Worm (Caenorhabditis elegans): ENCODE results near the gene F59E11.2.

Gene F59E11.2

ce11 chrV:9015540-9015939 is 14.3 kb downstream of the F59E11.2 start, which contains the start of gene srt-18:
srt-18 (minus strand) TSS chrV:9015640.
- no peak for TF ChIP-seq med-1 (GFP tag; optimal IDR thresholded peaks at IDR 0.05; ENCODE audit: insufficient read depth)
- TF ChIP-seq cog-1 (tag; optimal IDR thresholded peaks at IDR 0.05) = no peak
- TF ChIP-seq ztf-29 (GFP tag; IDR thresholded peaks at IDR 0.05) = no peak
- no peak for TF ChIP-seq ztf-23 (GFP tag; IDR thresholded peaks at IDR 0.05)

- TF ChIP-seq klf-2 (GFP tag; conservative IDR thresholded peaks at IDR 0.05) (no peak), med-1 (GFP tag; optimal IDR thresholded peaks at IDR 0.05; ENCODE audit: insufficient read depth) (no peak)
Measured at ce11 chrV:9016479-9016878, 15.2 kb downstream of the F59E11.2 start, which contains the start of gene oac-40. oac-40 (plus strand) TSS chrV:9016779.

ce11 chrV:9018871-9019270 is 17.6 kb downstream of the F59E11.2 start:
- TF ChIP-seq tab-1 (GFP tag; IDR thresholded peaks at IDR 0.05) (no peak), klf-2 (GFP tag; conservative IDR thresholded peaks at IDR 0.05) (no peak), med-1 (GFP tag; optimal IDR thresholded peaks at IDR 0.05; ENCODE audit: insufficient read depth) (no peak), ztf-29 (GFP tag; IDR thresholded peaks at IDR 0.05) (no peak), cog-1 (tag; optimal IDR thresholded peaks at IDR 0.05) (no peak), flt-1 (GFP tag; IDR thresholded peaks at IDR 0.05) (no peak), ref-1 (GFP tag; conservative IDR thresholded peaks at IDR 0.05) (no peak), T22C8.4 (GFP tag; IDR thresholded peaks at IDR 0.05) (no peak), ztf-23 (GFP tag; IDR thresholded peaks at IDR 0.05) (no peak)

ce11 chrV:9022078-9022477 is 20.8 kb downstream of the F59E11.2 start, which contains the start of gene oac-41:
oac-41 (minus strand) TSS chrV:9022178.
- no peak for TF ChIP-seq T22C8.4 (GFP tag; IDR thresholded peaks at IDR 0.05)
- TF ChIP-seq tab-1 (GFP tag; IDR thresholded peaks at IDR 0.05) = no peak
- no peak for TF ChIP-seq flt-1 (GFP tag; IDR thresholded peaks at IDR 0.05)
- TF ChIP-seq ztf-23 (GFP tag; IDR thresholded peaks at IDR 0.05) = no peak
- no peak for TF ChIP-seq cog-1 (tag; optimal IDR thresholded peaks at IDR 0.05)
- no peak for TF ChIP-seq ztf-29 (GFP tag; IDR thresholded peaks at IDR 0.05)
- no peak for TF ChIP-seq klf-2 (GFP tag; conservative IDR thresholded peaks at IDR 0.05)
- TF ChIP-seq med-1 (GFP tag; optimal IDR thresholded peaks at IDR 0.05; ENCODE audit: insufficient read depth) = no peak
- no peak for TF ChIP-seq ref-1 (GFP tag; conservative IDR thresholded peaks at IDR 0.05)

DNA sequence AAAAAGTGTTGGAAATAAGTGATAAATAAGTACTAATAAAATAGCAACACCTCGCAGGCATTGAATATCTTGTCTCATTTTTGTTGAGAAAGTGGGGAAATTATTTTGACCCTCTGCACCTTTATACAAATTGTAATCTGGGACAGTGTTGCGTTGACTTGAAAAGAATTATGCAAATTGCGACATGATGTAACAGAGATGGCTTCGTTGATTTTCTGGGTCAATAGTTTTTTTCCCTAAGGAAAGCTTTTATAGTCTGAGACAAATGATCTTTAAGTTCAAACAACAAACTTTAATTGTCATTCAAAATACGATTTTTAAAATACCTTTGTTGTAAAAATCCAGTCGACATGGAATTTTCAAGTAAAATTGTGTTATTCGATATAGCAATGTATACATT is 23.4 kb downstream of the F59E11.2 start, which contains the start of gene bus-1:
TSS of gene bus-1 (minus strand) at position 101 of the 400 bp plus-strand sequence.
- TF ChIP-seq ztf-23 (GFP tag; IDR thresholded peaks at IDR 0.05) = no peak
- TF ChIP-seq med-1 (GFP tag; optimal IDR thresholded peaks at IDR 0.05; ENCODE audit: insufficient read depth) = no peak
- TF ChIP-seq ref-1 (GFP tag; conservative IDR thresholded peaks at IDR 0.05) = no peak
- no peak for TF ChIP-seq cog-1 (tag; optimal IDR thresholded peaks at IDR 0.05)
- TF ChIP-seq flt-1 (GFP tag; IDR thresholded peaks at IDR 0.05) = no peak
- no peak for TF ChIP-seq klf-2 (GFP tag; conservative IDR thresholded peaks at IDR 0.05)
- TF ChIP-seq T22C8.4 (GFP tag; IDR thresholded peaks at IDR 0.05) = no peak
- no peak for TF ChIP-seq ztf-29 (GFP tag; IDR thresholded peaks at IDR 0.05)
- no peak for TF ChIP-seq tab-1 (GFP tag; IDR thresholded peaks at IDR 0.05)

- no peak for TF ChIP-seq ref-1 (GFP tag; conservative IDR thresholded peaks at IDR 0.05)
Measured at ce11 chrV:9030248-9030647, 29.0 kb downstream of the F59E11.2 start, which contains the start of gene C25E10.5. C25E10.5 (plus strand) TSS chrV:9030548.

DNA sequence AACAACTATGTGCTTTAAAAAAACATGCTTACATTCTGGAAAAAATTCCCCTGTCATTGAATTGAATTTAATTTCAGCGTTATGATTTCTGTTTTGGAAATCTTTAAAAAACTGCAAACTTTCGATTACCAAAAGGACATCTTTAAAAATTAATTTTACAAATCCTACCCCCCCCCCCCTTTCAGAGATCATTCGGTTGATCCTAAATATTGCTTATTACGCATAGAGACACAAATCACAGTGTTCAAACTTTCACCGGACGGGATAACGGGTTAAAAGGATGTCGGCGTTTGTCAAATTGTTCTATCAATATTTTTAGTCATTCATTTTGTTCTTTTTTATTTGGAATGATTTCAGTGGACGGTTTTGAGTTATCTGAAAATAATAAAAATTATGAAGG is 32.0 kb downstream of the F59E11.2 start, which contains the start of gene C25E10.4:
TSS of gene C25E10.4 (plus strand) at position 301 of the 400 bp plus-strand sequence.
- TF ChIP-seq ztf-23 (GFP tag; IDR thresholded peaks at IDR 0.05) (no peak), cog-1 (tag; optimal IDR thresholded peaks at IDR 0.05) (no peak), med-1 (GFP tag; optimal IDR thresholded peaks at IDR 0.05; ENCODE audit: insufficient read depth) (no peak), ztf-29 (GFP tag; IDR thresholded peaks at IDR 0.05) (no peak), ref-1 (GFP tag; conservative IDR thresholded peaks at IDR 0.05) (no peak), T22C8.4 (GFP tag; IDR thresholded peaks at IDR 0.05) (no peak), klf-2 (GFP tag; conservative IDR thresholded peaks at IDR 0.05) (no peak), tab-1 (GFP tag; IDR thresholded peaks at IDR 0.05) (no peak), flt-1 (GFP tag; IDR thresholded peaks at IDR 0.05) (no peak)

- TF ChIP-seq ztf-23 (GFP tag; IDR thresholded peaks at IDR 0.05) (no peak), flt-1 (GFP tag; IDR thresholded peaks at IDR 0.05) (no peak), ref-1 (GFP tag; conservative IDR thresholded peaks at IDR 0.05) (no peak), klf-2 (GFP tag; conservative IDR thresholded peaks at IDR 0.05) (no peak), ztf-29 (GFP tag; IDR thresholded peaks at IDR 0.05) (no peak), med-1 (GFP tag; optimal IDR thresholded peaks at IDR 0.05; ENCODE audit: insufficient read depth) (no peak), T22C8.4 (GFP tag; IDR thresholded peaks at IDR 0.05) (no peak), tab-1 (GFP tag; IDR thresholded peaks at IDR 0.05) (no peak), cog-1 (tag; optimal IDR thresholded peaks at IDR 0.05) (no peak)
Measured at ce11 chrV:9035685-9036084, 34.4 kb downstream of the F59E11.2 start, which contains the start of gene srsx-34. srsx-34 (plus strand) TSS chrV:9035985.

- TF ChIP-seq T22C8.4 (GFP tag; IDR thresholded peaks at IDR 0.05) (no peak), tab-1 (GFP tag; IDR thresholded peaks at IDR 0.05) (no peak), med-1 (GFP tag; optimal IDR thresholded peaks at IDR 0.05; ENCODE audit: insufficient read depth) (no peak), ref-1 (GFP tag; conservative IDR thresholded peaks at IDR 0.05) (no peak), cog-1 (tag; optimal IDR thresholded peaks at IDR 0.05) (no peak), klf-2 (GFP tag; conservative IDR thresholded peaks at IDR 0.05) (no peak), ztf-29 (GFP tag; IDR thresholded peaks at IDR 0.05) (no peak), flt-1 (GFP tag; IDR thresholded peaks at IDR 0.05) (no peak), ztf-23 (GFP tag; IDR thresholded peaks at IDR 0.05) (no peak)
Measured at ce11 chrV:9041030-9041429, 39.8 kb downstream of the F59E11.2 start, which contains the start of gene cyp-33B1. cyp-33B1 (plus strand) TSS chrV:9041330.

- TF ChIP-seq klf-2 (GFP tag; conservative IDR thresholded peaks at IDR 0.05) = no peak
- no peak for TF ChIP-seq med-1 (GFP tag; optimal IDR thresholded peaks at IDR 0.05; ENCODE audit: insufficient read depth)
- no peak for TF ChIP-seq ztf-29 (GFP tag; IDR thresholded peaks at IDR 0.05)
- TF ChIP-seq ztf-23 (GFP tag; IDR thresholded peaks at IDR 0.05) = no peak
- TF ChIP-seq flt-1 (GFP tag; IDR thresholded peaks at IDR 0.05) = no peak
- no peak for TF ChIP-seq T22C8.4 (GFP tag; IDR thresholded peaks at IDR 0.05)
- TF ChIP-seq ref-1 (GFP tag; conservative IDR thresholded peaks at IDR 0.05) = no peak
- TF ChIP-seq cog-1 (tag; optimal IDR thresholded peaks at IDR 0.05) = no peak
- TF ChIP-seq tab-1 (GFP tag; IDR thresholded peaks at IDR 0.05) = no peak
Measured at ce11 chrV:9044871-9045270, 43.6 kb downstream of the F59E11.2 start, which contains the start of gene nhr-30. nhr-30 (plus strand) TSS chrV:9045171.
